Fruit fly (Drosophila melanogaster) whole organism, pupa: Measurements from ENCODE around the gene Vha36-3.

Experiments
- CG10348 ChIP-seq: fragments of 200-800 bp; sonication (Bioruptor generic); IDR thresholded peaks from 2 replicates; pipeline ENCODE4 v1.3.6; 2022; ENCODE audit warnings: missing biosample characterization, missing genetic modification characterization
- CG12605 ChIP-seq: fragments of 200-800 bp; sonication (Bioruptor generic); IDR thresholded peaks from 2 replicates; pipeline ENCODE4 v1.3.6; 2022; ENCODE audit warnings: missing biosample characterization, missing genetic modification characterization
- CG13204 ChIP-seq: fragments of 200-800 bp; sonication (Bioruptor generic); optimal IDR thresholded peaks from 2 replicates; lab custom pipeline; 2018; ENCODE audit warnings: missing biosample characterization, mild to moderate bottlenecking, missing genetic modification characterization, moderate library complexity
- CG14655 ChIP-seq: fragments of 200-800 bp; sonication (Bioruptor generic); optimal IDR thresholded peaks from 3 replicates; lab custom pipeline; 2017; ENCODE audit warnings: mild to moderate bottlenecking, missing biosample characterization, missing genetic modification reagents, missing genetic modification characterization
- CG15710 ChIP-seq: fragments of 200-800 bp; sonication (Bioruptor generic); optimal IDR thresholded peaks from 2 replicates; lab custom pipeline; 2018; ENCODE audit warnings: missing biosample characterization, mild to moderate bottlenecking, missing genetic modification characterization, moderate library complexity
- CG17806 ChIP-seq: fragments of 200-800 bp; sonication (Bioruptor generic); optimal IDR thresholded peaks from 2 replicates; lab custom pipeline; 2018; ENCODE audit warnings: missing biosample characterization, mild to moderate bottlenecking, missing genetic modification characterization, moderate library complexity
- CG32121 ChIP-seq: fragments of 200-800 bp; sonication (Bioruptor generic); IDR thresholded peaks from 2 replicates; pipeline ENCODE4 v1.3.6; 2022; ENCODE audit warnings: missing biosample characterization, missing genetic modification characterization
- CG34367 ChIP-seq: fragments of 200-800 bp; sonication (Bioruptor generic); optimal IDR thresholded peaks from 2 replicates; lab custom pipeline; 2018; ENCODE audit warnings: missing biosample characterization, mild to moderate bottlenecking, missing genetic modification characterization
- CG4496 ChIP-seq: fragments of 200-800 bp; sonication (Bioruptor generic); IDR thresholded peaks from 3 replicates; pipeline ENCODE4 v1.3.6; 2022; ENCODE audit warnings: missing biosample characterization, missing genetic modification characterization
- CG8159 ChIP-seq: fragments of 200-800 bp; sonication (Bioruptor generic); optimal IDR thresholded peaks from 3 replicates; lab custom pipeline; 2018; ENCODE audit warnings: missing biosample characterization, mild to moderate bottlenecking, missing genetic modification characterization, moderate library complexity
- CG8301 ChIP-seq: fragments of 200-800 bp; sonication (Bioruptor generic); optimal IDR thresholded peaks from 2 replicates; lab custom pipeline; 2018; ENCODE audit warnings: missing biosample characterization, mild to moderate bottlenecking, missing genetic modification characterization
- CG9948 ChIP-seq: fragments of 200-800 bp; sonication (Bioruptor generic); optimal IDR thresholded peaks from 2 replicates; lab custom pipeline; 2018; ENCODE audit warnings: missing biosample characterization, mild to moderate bottlenecking, missing genetic modification characterization, moderate library complexity
- D1 ChIP-seq: fragments of 200-800 bp; sonication (Bioruptor generic); optimal IDR thresholded peaks from 2 replicates; lab custom pipeline; 2018; ENCODE audit warnings: missing biosample characterization, mild to moderate bottlenecking, missing genetic modification characterization, moderate library complexity
- EcR ChIP-seq: fragments of 200-800 bp; sonication (Bioruptor generic); optimal IDR thresholded peaks from 3 replicates; lab custom pipeline; 2019; ENCODE audit warnings: missing biosample characterization, missing genetic modification characterization, mild to moderate bottlenecking, moderate library complexity, missing genetic modification reagents
- Ets98B ChIP-seq: fragments of 200-800 bp; sonication (Bioruptor generic); IDR thresholded peaks from 2 replicates; pipeline ENCODE4 v1.3.6; 2022; ENCODE audit warnings: missing biosample characterization, missing genetic modification characterization
- Pif1A ChIP-seq: fragments of 200-800 bp; sonication (Bioruptor generic); optimal IDR thresholded peaks from 3 replicates; lab custom pipeline; 2016; ENCODE audit warnings: missing biosample characterization, missing genetic modification characterization
- Pif1B ChIP-seq: fragments of 200-800 bp; sonication (Bioruptor generic); optimal IDR thresholded peaks from 3 replicates; lab custom pipeline; 2016; ENCODE audit warnings: missing biosample characterization, missing genetic modification characterization
- Snoo ChIP-seq: fragments of 200-800 bp; sonication (Bioruptor generic); optimal IDR thresholded peaks from 3 replicates; lab custom pipeline; 2017; ENCODE audit warnings: missing biosample characterization, mild to moderate bottlenecking, missing genetic modification characterization, inconsistent platforms
- fd96Ca ChIP-seq: fragments of 200-800 bp; sonication (Bioruptor generic); IDR thresholded peaks from 3 replicates; pipeline ENCODE4 v1.3.6; 2022; ENCODE audit warnings: missing biosample characterization, missing genetic modification characterization
- gl ChIP-seq: fragments of 200-800 bp; sonication (Bioruptor generic); optimal IDR thresholded peaks from 2 replicates; lab custom pipeline; 2018; ENCODE audit warnings: missing biosample characterization, mild to moderate bottlenecking, missing genetic modification characterization
- rn ChIP-seq: fragments of 200-800 bp; sonication (Bioruptor generic); IDR thresholded peaks from 2 replicates; pipeline ENCODE4 v1.3.6; 2022; ENCODE audit warnings: missing biosample characterization, missing genetic modification characterization

The Vha36-3 gene

dm6 chrX:2546260-2546659, 34.1 kb downstream of the Vha36-3 start:
- TF ChIP-seq CG4496 (GFP tag; lab: Robert Waterston, UW) (no peak), gl (no peak), CG8301 (tag; lab: Kevin White, UChicago) (no peak), CG34367 (tag; lab: Kevin White, UChicago) (no peak), CG17806 (tag; lab: Kevin White, UChicago) (no peak), CG13204 (GFP tag; lab: Kevin White, UChicago) (no peak), D1 (tag; lab: Kevin White, UChicago) (no peak), CG32121 (no peak), CG14655 (GFP tag; lab: Kevin White, UChicago) (no peak), Pif1A (GFP tag; lab: Kevin White, UChicago) (no peak), CG10348 (no peak), Pif1B (GFP tag; lab: Kevin White, UChicago) (no peak), Ets98B (no peak), CG9948 (tag; lab: Kevin White, UChicago) (no peak), EcR (GFP tag; lab: Kevin White, UChicago) (no peak), rn (GFP tag; lab: Robert Waterston, UW) (no peak), CG12605 (GFP tag; lab: Robert Waterston, UW) (no peak), Snoo (tag; lab: Kevin White, UChicago) (no peak)

- TF ChIP-seq CG34367 (tag; lab: Kevin White, UChicago) (no peak), CG12605 (GFP tag; lab: Robert Waterston, UW) (no peak), Pif1A (GFP tag; lab: Kevin White, UChicago) (peak; percentile 2), rn (GFP tag; lab: Robert Waterston, UW) (no peak), EcR (GFP tag; lab: Kevin White, UChicago) (peak; percentile 37), CG17806 (tag; lab: Kevin White, UChicago) (no peak), CG32121 (peak; percentile 37; the same call in 1 of the 2 replicates), CG14655 (GFP tag; lab: Kevin White, UChicago) (peak; percentile 31), CG8301 (tag; lab: Kevin White, UChicago) (no peak), D1 (tag; lab: Kevin White, UChicago) (no peak), CG9948 (tag; lab: Kevin White, UChicago) (no peak), CG13204 (GFP tag; lab: Kevin White, UChicago) (peak; percentile 84), CG10348 (no peak), Snoo (tag; lab: Kevin White, UChicago) (no peak), gl (no peak), Ets98B (peak; percentile 43; the same call in 1 of the 2 replicates), CG8159 (tag; lab: Kevin White, UChicago) (no peak), CG4496 (GFP tag; lab: Robert Waterston, UW) (peak; percentile 67), fd96Ca (GFP tag; lab: Robert Waterston, UW) (peak; percentile 51; the same call in 1 of the 3 replicates), CG15710 (peak; percentile 27), Pif1B (GFP tag; lab: Kevin White, UChicago) (peak; percentile 35)
Measured at dm6 chrX:2545328-2545758, 35.0 kb downstream of the Vha36-3 start, which contains the start of gene trol. trol (minus strand) TSS chrX:2545427.

dm6 chrX:2542500-2542899, 37.9 kb downstream of the Vha36-3 start:
- TF ChIP-seq Snoo (tag; lab: Kevin White, UChicago) (no peak), CG17806 (tag; lab: Kevin White, UChicago) (no peak), CG4496 (GFP tag; lab: Robert Waterston, UW) (no peak), Ets98B (no peak), EcR (GFP tag; lab: Kevin White, UChicago) (no peak), CG12605 (GFP tag; lab: Robert Waterston, UW) (no peak), fd96Ca (GFP tag; lab: Robert Waterston, UW) (no peak), CG8159 (tag; lab: Kevin White, UChicago) (no peak), CG10348 (no peak), CG14655 (GFP tag; lab: Kevin White, UChicago) (no peak)

- TF ChIP-seq Pif1A (GFP tag; lab: Kevin White, UChicago) (no peak), CG8159 (tag; lab: Kevin White, UChicago) (no peak), CG15710 (no peak), CG10348 (no peak), CG4496 (GFP tag; lab: Robert Waterston, UW) (no peak), CG8301 (tag; lab: Kevin White, UChicago) (no peak), Pif1B (GFP tag; lab: Kevin White, UChicago) (no peak), Snoo (tag; lab: Kevin White, UChicago) (no peak), EcR (GFP tag; lab: Kevin White, UChicago) (no peak), CG32121 (no peak), rn (GFP tag; lab: Robert Waterston, UW) (no peak), CG13204 (GFP tag; lab: Kevin White, UChicago) (no peak), D1 (tag; lab: Kevin White, UChicago) (no peak), CG34367 (tag; lab: Kevin White, UChicago) (no peak)
Measured at dm6 chrX:2539495-2539894, 40.9 kb downstream of the Vha36-3 start.

- TF ChIP-seq CG8159 (tag; lab: Kevin White, UChicago) (no peak), CG13204 (GFP tag; lab: Kevin White, UChicago) (no peak), Pif1B (GFP tag; lab: Kevin White, UChicago) (no peak), CG8301 (tag; lab: Kevin White, UChicago) (no peak), Snoo (tag; lab: Kevin White, UChicago) (no peak), Pif1A (GFP tag; lab: Kevin White, UChicago) (no peak), rn (GFP tag; lab: Robert Waterston, UW) (no peak), CG17806 (tag; lab: Kevin White, UChicago) (no peak), CG15710 (no peak), CG14655 (GFP tag; lab: Kevin White, UChicago) (no peak), CG4496 (GFP tag; lab: Robert Waterston, UW) (no peak), CG34367 (tag; lab: Kevin White, UChicago) (no peak), Ets98B (no peak)
Measured at dm6 chrX:2538387-2538786, 42.0 kb downstream of the Vha36-3 start.
